Worm (Caenorhabditis elegans): Measurements from ENCODE around the gene oac-46.

ce11 chrII:8853960-8854359, 2.1 kb upstream of the oac-46 start:
- TF ChIP-seq ama-1 (optimal IDR thresholded peaks at IDR 0.05) (no peak), hmbx-1 (tag; optimal IDR thresholded peaks at IDR 0.05) (no peak), ets-7 (tag; optimal IDR thresholded peaks at IDR 0.05) (no peak)
